Worm (Caenorhabditis elegans): ENCODE results near the gene T16A1.5.

Gene T16A1.5

DNA sequence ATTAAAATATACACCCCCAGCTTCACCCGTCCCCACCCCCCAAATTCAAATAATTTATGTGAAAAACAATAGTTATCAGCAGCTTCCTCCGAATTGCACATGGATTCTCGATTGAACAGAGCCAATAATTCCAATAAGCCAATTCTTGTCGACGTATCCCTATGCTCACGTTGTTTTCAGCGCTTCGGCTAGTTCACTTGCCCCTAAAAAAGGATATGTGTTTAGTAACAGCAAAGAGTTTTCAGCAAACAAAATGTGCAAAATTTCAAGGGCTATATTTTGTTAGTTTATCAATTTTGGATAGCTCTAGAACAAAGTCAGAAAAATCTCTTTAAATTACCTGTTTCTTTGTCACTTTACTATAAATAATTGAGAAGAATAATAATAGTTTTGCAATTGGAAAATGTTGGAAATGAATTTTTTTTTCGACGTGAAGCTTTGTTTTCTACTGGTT, at the start of gene T16A1.5, which contains the start of gene fbxc-49:
Gene T16A1.5 (minus strand): TSS at position 101 of the 454 bp plus-strand sequence.
Gene fbxc-49 (plus strand): TSS at position 404 of the 454 bp plus-strand sequence.
- TF ChIP-seq him-1 (tag; optimal IDR thresholded peaks at IDR 0.05) (no peak), W03F9.2 (tag; optimal IDR thresholded peaks at IDR 0.05) (no peak), dao-5 (tag; optimal IDR thresholded peaks at IDR 0.05) (no peak)

DNA sequence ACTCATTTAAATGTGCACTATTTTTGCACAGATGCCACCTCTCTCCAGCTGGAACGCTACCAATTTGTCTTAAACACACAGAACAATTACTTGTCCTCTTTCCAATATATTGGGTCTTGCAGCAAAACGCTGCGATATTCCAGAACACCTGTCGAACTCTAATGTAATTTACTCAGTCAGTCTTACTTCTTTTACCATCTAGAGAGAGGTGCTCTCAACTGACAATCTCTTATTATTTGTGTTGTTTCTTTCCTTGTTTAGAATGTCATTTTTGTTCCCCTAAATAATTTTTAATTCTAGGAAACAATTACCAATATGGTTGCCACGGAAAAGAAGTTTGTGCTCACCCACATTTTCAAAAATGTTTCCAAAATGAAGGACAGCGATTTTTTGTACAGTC, 47.1 kb upstream of the T16A1.5 start, which contains the start of gene sdz-28:
Gene sdz-28 (plus strand): TSS at position 301 of the 400 bp plus-strand sequence.
- no peak for TF ChIP-seq W03F9.2 (tag; optimal IDR thresholded peaks at IDR 0.05)
- no peak for TF ChIP-seq him-1 (tag; optimal IDR thresholded peaks at IDR 0.05)
- TF ChIP-seq dao-5 (tag; optimal IDR thresholded peaks at IDR 0.05): no peak

- TF ChIP-seq him-1 (tag; optimal IDR thresholded peaks at IDR 0.05): no peak
Measured at ce11 chrII:2122762-2123161, 39.1 kb upstream of the T16A1.5 start.

DNA sequence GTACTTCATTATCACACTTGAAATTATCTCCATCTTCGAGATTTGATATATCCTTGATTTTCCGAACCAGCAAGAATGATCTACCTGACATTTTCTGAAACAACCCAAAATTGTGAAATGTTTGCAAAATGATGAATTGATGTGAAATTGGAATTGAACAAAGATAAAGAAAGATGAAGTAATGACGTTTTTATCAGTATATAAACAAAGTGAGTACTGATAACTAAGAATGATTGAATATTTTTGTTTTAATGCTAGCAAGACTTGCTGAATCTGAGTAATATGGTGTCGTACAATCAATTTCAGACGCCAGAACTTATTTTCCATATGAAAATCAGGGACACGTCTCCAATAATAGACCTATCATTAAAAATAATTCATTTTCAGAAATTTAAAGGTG, 38.5 kb upstream of the T16A1.5 start, which contains the start of gene math-37:
Gene math-37 (minus strand): TSS at position 101 of the 400 bp plus-strand sequence.
- TF ChIP-seq dao-5 (tag; optimal IDR thresholded peaks at IDR 0.05): no peak
- no peak for TF ChIP-seq him-1 (tag; optimal IDR thresholded peaks at IDR 0.05)
- TF ChIP-seq W03F9.2 (tag; optimal IDR thresholded peaks at IDR 0.05): no peak

DNA sequence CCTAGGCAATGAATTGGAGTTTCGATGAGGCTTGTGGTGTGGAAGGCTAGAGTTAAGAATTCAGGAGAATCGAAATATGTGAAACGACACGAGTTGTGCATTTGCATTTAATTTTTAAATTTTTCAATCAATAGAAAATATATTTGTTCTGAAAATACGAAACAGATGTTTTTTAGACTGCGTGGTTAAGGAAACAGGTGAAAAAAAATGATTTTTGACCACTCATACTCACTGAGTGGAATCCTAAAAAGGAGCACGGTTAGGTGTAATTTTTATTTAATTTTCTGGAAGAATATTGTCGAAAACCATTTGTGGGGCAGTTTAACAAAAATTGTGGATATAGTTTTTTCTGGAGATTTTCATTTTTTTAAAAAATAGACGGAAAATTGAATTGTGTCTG, 33.2 kb upstream of the T16A1.5 start, which contains the start of gene srh-195:
Gene srh-195 (minus strand): TSS at position 101 of the 400 bp plus-strand sequence.
- TF ChIP-seq dao-5 (tag; optimal IDR thresholded peaks at IDR 0.05) (no peak), W03F9.2 (tag; optimal IDR thresholded peaks at IDR 0.05) (no peak), him-1 (tag; optimal IDR thresholded peaks at IDR 0.05) (no peak)

ce11 chrII:2114488-2114887, 30.9 kb upstream of the T16A1.5 start:
- TF ChIP-seq him-1 (tag; optimal IDR thresholded peaks at IDR 0.05): no peak
- TF ChIP-seq dao-5 (tag; optimal IDR thresholded peaks at IDR 0.05): no peak
- no peak for TF ChIP-seq W03F9.2 (tag; optimal IDR thresholded peaks at IDR 0.05)

- TF ChIP-seq dao-5 (tag; optimal IDR thresholded peaks at IDR 0.05) (no peak), W03F9.2 (tag; optimal IDR thresholded peaks at IDR 0.05) (no peak), him-1 (tag; optimal IDR thresholded peaks at IDR 0.05) (no peak)
Measured at ce11 chrII:2112948-2113347, 29.3 kb upstream of the T16A1.5 start, which contains the start of gene R52.6. R52.6 (minus strand) TSS chrII:2113048.

DNA sequence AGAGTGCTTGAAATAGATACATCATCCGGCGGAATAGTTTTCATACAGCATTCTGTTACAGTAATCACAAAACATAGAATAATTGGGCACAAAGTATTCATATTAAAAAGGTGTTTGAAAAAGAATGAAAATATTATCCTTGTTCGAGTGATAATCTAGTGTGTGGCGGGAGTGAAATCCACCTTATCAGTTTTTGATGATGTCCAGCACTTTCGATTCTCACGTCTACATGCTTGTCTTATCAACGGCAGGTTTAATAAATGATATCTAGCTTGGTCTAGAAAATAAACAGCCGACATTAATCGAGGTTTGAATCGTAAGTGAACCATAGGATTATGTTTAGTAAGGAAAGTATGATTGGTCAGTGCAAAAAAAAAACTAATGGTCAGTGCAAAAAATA, 26.3 kb upstream of the T16A1.5 start, which contains the start of gene R52.5:
Gene R52.5 (minus strand): TSS at position 101 of the 400 bp plus-strand sequence.
- TF ChIP-seq him-1 (tag; optimal IDR thresholded peaks at IDR 0.05) (no peak), W03F9.2 (tag; optimal IDR thresholded peaks at IDR 0.05) (no peak), dao-5 (tag; optimal IDR thresholded peaks at IDR 0.05) (no peak)

DNA sequence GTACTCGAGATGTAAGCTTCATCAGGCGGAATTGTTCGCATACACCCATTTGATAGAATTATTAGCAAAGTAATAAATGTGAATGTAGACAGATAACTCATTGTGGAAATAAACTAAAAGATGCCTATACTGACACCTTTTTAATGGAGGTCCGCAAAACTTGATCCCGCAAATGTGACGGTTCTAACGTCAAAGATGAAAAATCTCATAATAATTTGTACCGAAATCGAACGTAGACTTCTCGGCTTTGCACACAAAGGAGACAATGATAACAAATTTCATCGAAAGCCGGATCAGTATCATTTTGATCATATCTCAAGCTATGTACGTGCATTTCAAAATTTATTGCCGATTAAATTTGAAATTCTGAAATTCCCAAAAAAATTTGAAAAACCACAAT, 24.7 kb upstream of the T16A1.5 start, which contains the start of gene R52.4:
Gene R52.4 (minus strand): TSS at position 101 of the 400 bp plus-strand sequence.
- no peak for TF ChIP-seq dao-5 (tag; optimal IDR thresholded peaks at IDR 0.05)
- TF ChIP-seq him-1 (tag; optimal IDR thresholded peaks at IDR 0.05): no peak
- TF ChIP-seq W03F9.2 (tag; optimal IDR thresholded peaks at IDR 0.05): no peak

- TF ChIP-seq him-1 (tag; optimal IDR thresholded peaks at IDR 0.05) (no peak), dao-5 (tag; optimal IDR thresholded peaks at IDR 0.05) (no peak), W03F9.2 (tag; optimal IDR thresholded peaks at IDR 0.05) (no peak)
Measured at ce11 chrII:2099139-2099976, 15.7 kb upstream of the T16A1.5 start, which contains the start of gene math-42. math-42 (plus strand) TSS chrII:2099926.

ce11 chrII:2094924-2095650, 11.5 kb upstream of the T16A1.5 start, which contains the start of gene T16A1.2:
T16A1.2 (plus strand) TSS chrII:2095600.
- TF ChIP-seq dao-5 (tag; optimal IDR thresholded peaks at IDR 0.05) (no peak), him-1 (tag; optimal IDR thresholded peaks at IDR 0.05) (no peak), W03F9.2 (tag; optimal IDR thresholded peaks at IDR 0.05) (no peak)

DNA sequence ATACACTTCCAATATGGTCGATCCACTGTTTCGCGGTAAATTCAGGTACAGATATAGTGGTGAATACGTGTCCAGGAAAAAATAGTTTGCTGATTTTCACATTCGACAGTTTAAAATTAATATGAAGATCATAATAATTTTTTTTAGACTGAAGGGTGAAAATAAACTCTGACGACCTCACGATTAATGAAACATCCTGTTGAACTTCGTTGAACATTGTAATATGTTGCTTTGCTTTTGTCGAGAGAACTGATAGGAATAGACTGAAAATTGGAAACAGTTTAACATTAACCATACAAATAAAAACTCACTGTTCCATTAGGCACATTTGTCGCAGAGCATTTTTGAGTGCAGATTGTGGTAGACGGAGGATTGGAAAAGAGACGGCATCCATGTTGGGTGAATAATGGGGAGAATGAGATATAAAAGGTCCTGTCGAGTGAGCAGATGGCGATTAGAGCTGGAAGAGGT, 9.9 kb upstream of the T16A1.5 start, which contains the start of gene fbxb-37:
Gene fbxb-37 (minus strand): TSS at position 421 of the 471 bp plus-strand sequence.
- TF ChIP-seq W03F9.2 (tag; optimal IDR thresholded peaks at IDR 0.05) (no peak), dao-5 (tag; optimal IDR thresholded peaks at IDR 0.05) (no peak), him-1 (tag; optimal IDR thresholded peaks at IDR 0.05) (no peak)

DNA sequence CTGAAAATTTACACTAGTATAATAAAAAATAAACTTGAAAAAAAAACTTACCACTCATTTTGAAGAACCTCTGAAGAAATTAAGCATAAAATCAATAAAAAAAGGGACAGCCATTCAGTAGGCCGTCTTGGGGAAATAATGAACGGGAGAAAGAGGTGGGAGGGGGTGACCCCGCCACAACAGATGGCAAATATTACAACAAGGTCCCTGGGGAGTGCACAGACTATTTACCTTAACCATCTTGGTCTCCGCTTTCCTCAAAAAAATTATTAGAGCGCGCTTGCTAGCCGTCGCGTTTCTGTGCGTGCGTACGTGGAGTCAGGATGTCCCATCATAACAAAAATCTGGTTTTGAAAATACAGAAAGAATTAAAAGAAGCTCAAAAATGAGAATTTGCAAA, 8.3 kb upstream of the T16A1.5 start, which contains the start of gene T16A1.10:
Gene T16A1.10 (minus strand): TSS at position 123 of the 400 bp plus-strand sequence.
- no peak for TF ChIP-seq W03F9.2 (tag; optimal IDR thresholded peaks at IDR 0.05)
- TF ChIP-seq dao-5 (tag; optimal IDR thresholded peaks at IDR 0.05): no peak
- no peak for TF ChIP-seq him-1 (tag; optimal IDR thresholded peaks at IDR 0.05)

Data from whole organism, L4/young adult.